Worm (Caenorhabditis elegans) whole organism, L1 larva: Measurements from ENCODE around the gene nep-1.

Experiments used
- fkh-10 ChIP-seq: sonication (generic microtip); optimal IDR thresholded peaks from 2 replicates; lab custom pipeline; 2017; ENCODE audit warnings: missing biosample characterization, missing genetic modification reagents, missing genetic modification characterization
- nhr-12 ChIP-seq: sonication (generic microtip); optimal IDR thresholded peaks from 2 replicates; lab custom pipeline; 2017; ENCODE audit warnings: missing biosample characterization, missing genetic modification characterization
- snpc-4 ChIP-seq: fragments of 150-350 bp; optimal IDR thresholded peaks from 2 replicates; lab custom pipeline; 2014; ENCODE audit warnings: missing biosample characterization, missing genetic modification characterization
- ztf-11 ChIP-seq, 2 experiments: sonication (generic microtip); optimal IDR thresholded peaks; 2 replicates each; lab custom pipeline; 2016 to 2017; ENCODE audit warnings: missing genetic modification characterization in 2 of 2, missing biosample characterization in 1 of 2, missing compliant biosample characterization in 1 of 2

DNA sequence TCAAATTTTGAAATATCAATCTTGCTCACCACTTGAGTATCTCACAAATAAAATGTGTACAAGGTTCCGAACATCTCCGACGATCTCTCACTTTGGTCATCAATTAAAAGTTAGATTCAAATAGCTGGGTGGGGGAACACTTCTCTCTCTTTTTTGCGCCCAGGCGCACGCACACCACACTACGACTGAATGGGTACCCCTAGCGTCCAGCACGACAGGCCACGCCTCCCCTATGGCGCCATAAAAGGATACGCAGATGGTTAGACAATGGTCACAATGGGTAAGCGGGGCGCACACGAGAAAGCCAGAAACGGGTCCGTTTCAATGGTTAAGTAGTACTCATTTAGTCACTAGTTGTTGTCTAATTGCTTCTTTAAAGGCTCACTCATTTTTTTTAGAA, 27.0 kb downstream of the nep-1 start:
- no peak for TF ChIP-seq snpc-4 (tag; lab: Kevin White, UChicago)
- no peak for TF ChIP-seq fkh-10 (GFP tag; lab: Kevin White, UChicago)
- no peak for TF ChIP-seq nhr-12 (tag; lab: Kevin White, UChicago)
- no peak for TF ChIP-seq ztf-11 (tag; optimal IDR thresholded peaks at IDR 0.05; lab: Kevin White, UChicago)
